Worm (Caenorhabditis elegans): Measurements from ENCODE around the gene swsn-7.

- TF ChIP-seq tab-1 (GFP tag; IDR thresholded peaks at IDR 0.05): no peak
- TF ChIP-seq T22C8.4 (GFP tag; IDR thresholded peaks at IDR 0.05): no peak
- TF ChIP-seq cog-1 (tag; optimal IDR thresholded peaks at IDR 0.05): no peak
- TF ChIP-seq flt-1 (GFP tag; IDR thresholded peaks at IDR 0.05): no peak
- no peak for TF ChIP-seq ref-1 (GFP tag; conservative IDR thresholded peaks at IDR 0.05)
- TF ChIP-seq klf-2 (GFP tag; conservative IDR thresholded peaks at IDR 0.05): no peak
- TF ChIP-seq ztf-23 (GFP tag; IDR thresholded peaks at IDR 0.05): no peak
Measured at ce11 chrII:8032657-8033056, 5.1 kb upstream of the swsn-7 start, which contains the start of gene nrf-6.
